Worm (Caenorhabditis elegans): ENCODE results near the gene nmur-1.

nmur-1 gene

DNA sequence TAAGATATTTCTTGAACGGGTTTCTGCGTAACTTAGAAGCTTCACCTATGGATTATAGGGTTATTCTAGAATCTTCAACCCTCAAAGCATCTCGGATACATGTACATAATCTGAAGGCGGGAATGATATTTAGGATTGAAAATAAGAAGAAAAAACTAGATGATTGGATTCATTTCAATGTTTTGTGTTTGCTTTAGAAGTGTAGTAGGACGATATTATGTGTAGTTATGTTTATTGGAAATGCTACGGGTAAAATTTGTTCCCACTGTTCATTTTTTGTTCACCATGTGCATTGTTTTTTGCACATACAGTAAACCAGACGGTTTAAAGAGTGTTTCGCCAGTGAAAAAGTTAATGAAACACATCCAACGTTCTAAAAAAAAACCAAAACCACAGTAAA is 30.7 kb downstream of the nmur-1 start:
- TF ChIP-seq unc-62 (GFP tag; optimal IDR thresholded peaks at IDR 0.05 in 1 of 2), result peak in 1 of 2 experiments; percentile 27
- TF ChIP-seq unc-62 (tag; optimal IDR thresholded peaks at IDR 0.05), result no peak
- peak; percentile 92 for TF ChIP-seq aha-1 (tag)
- no peak for TF ChIP-seq ctbp-1 (GFP tag; IDR thresholded peaks at IDR 0.05)
- no peak for TF ChIP-seq lin-38 (GFP tag; IDR thresholded peaks at IDR 0.05)

DNA sequence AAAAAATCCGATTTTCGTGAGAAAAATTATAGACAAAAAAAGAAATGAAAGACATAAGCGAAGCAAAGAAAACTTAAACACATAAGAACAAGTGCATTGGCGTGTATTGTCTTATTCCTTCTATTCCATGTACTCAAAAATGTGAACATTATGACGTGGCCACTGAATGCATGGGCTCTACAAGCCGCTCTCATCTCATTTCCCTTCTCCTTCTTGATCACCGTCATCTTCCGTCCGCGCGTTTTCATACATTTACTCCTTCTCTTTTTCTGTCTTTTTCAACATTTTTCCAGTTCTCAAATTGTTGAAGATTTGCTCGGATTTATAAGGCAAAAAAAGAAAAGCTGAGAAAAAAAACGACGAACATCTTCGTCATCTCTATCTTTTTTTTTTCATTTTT is 33.7 kb downstream of the nmur-1 start:
- TF ChIP-seq fkh-10 (GFP tag; optimal IDR thresholded peaks at IDR 0.05) (peak; percentile 81), rbr-2 (tag; optimal IDR thresholded peaks at IDR 0.05) (no peak)

DNA sequence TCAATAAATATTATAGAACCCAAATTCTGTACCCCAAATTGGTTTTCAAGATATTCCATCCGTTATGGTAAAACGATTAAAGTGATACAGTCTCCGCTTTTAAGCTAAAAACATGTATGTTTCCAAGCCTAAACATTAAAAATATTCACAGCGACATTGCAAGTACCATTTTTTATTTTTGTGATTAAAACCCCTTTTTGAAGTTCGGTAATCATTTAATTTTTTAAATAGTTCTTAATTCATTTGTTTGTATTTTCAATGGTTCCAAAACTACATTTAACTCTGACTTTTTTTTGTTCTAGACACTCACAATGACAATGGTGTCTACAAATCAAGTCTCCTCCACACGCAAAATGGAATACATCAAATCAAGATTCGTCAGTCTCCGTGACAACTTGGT is 34.6 kb downstream of the nmur-1 start, which contains the start of gene T25B6.4:
Gene T25B6.4 (plus strand): TSS at position 301 of the 400 bp plus-strand sequence.
- no peak for TF ChIP-seq unc-39 (tag; optimal IDR thresholded peaks at IDR 0.05)
- no peak for TF ChIP-seq unc-62 (GFP tag; optimal IDR thresholded peaks at IDR 0.05 in 1 of 2)
- no peak for TF ChIP-seq unc-62 (tag; optimal IDR thresholded peaks at IDR 0.05)
- TF ChIP-seq daf-19 (GFP tag; conservative IDR thresholded peaks at IDR 0.05), result no peak
- no peak for TF ChIP-seq mdt-29 (GFP tag; IDR thresholded peaks at IDR 0.05)
- TF ChIP-seq saeg-2 (GFP tag; IDR thresholded peaks at IDR 0.05), result no peak
- TF ChIP-seq nhr-76 (tag; optimal IDR thresholded peaks at IDR 0.05), result no peak
- no peak for TF ChIP-seq dmd-9 (GFP tag; IDR thresholded peaks at IDR 0.05)
- no peak for TF ChIP-seq daf-16 (GFP tag; optimal IDR thresholded peaks at IDR 0.05)
- no peak for TF ChIP-seq daf-16 (tag; optimal IDR thresholded peaks at IDR 0.05)

DNA sequence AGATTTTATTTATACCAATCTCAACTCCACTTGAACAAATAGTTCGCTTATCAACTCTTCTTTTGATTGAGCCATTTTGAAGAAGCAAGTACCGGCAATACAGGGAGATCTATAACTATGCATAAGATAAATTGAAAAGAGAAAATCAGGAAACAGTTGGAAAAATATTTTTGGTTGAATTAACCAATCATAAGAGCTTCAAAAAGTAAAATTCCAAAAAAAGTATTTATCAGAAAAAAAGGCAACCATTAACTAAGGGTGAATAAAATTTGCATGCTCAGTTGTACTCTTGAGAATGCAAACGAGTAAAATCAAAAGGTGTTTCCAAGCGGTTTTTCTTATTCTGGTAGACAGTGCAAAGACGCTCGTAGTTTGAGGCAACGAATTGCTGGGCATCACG is 40.9 kb downstream of the nmur-1 start, which contains the start of gene T25B6.5:
Gene T25B6.5 (minus strand): TSS at position 101 of the 400 bp plus-strand sequence.
- no peak for TF ChIP-seq ceh-44 (GFP tag; IDR thresholded peaks at IDR 0.05)
- no peak for TF ChIP-seq ceh-20 (GFP tag; IDR thresholded peaks at IDR 0.05)
- no peak for TF ChIP-seq mxl-2 (GFP tag; conservative IDR thresholded peaks at IDR 0.05)
- TF ChIP-seq php-3 (GFP tag; IDR thresholded peaks at IDR 0.05), result no peak
- no peak for TF ChIP-seq ZK546.5 (tag; optimal IDR thresholded peaks at IDR 0.05)
- TF ChIP-seq spr-1 (tag; optimal IDR thresholded peaks at IDR 0.05), result no peak
- no peak for TF ChIP-seq dmd-6 (GFP tag; IDR thresholded peaks at IDR 0.05)
- TF ChIP-seq aha-1 (tag), result no peak
- no peak for TF ChIP-seq lin-39 (tag; optimal IDR thresholded peaks at IDR 0.05)
- TF ChIP-seq ZK337.2 (GFP tag; IDR thresholded peaks at IDR 0.05), result no peak
- TF ChIP-seq unc-62 (GFP tag; optimal IDR thresholded peaks at IDR 0.05 in 1 of 2), result no peak
- TF ChIP-seq unc-62 (tag; optimal IDR thresholded peaks at IDR 0.05), result no peak
- no peak for TF ChIP-seq rbr-2 (tag; optimal IDR thresholded peaks at IDR 0.05)
- no peak for TF ChIP-seq nhr-76 (tag; optimal IDR thresholded peaks at IDR 0.05)
- no peak for TF ChIP-seq ztf-7 (tag; optimal IDR thresholded peaks at IDR 0.05)
- TF ChIP-seq mdl-1 (tag; optimal IDR thresholded peaks at IDR 0.05), result no peak
- no peak for TF ChIP-seq nhr-6 (tag; optimal IDR thresholded peaks at IDR 0.05)
- no peak for TF ChIP-seq tag-97 (GFP tag; IDR thresholded peaks at IDR 0.05)
- TF ChIP-seq madf-5 (GFP tag; IDR thresholded peaks at IDR 0.05), result no peak
- no peak for TF ChIP-seq lin-29 (GFP tag; IDR thresholded peaks at IDR 0.05)

DNA sequence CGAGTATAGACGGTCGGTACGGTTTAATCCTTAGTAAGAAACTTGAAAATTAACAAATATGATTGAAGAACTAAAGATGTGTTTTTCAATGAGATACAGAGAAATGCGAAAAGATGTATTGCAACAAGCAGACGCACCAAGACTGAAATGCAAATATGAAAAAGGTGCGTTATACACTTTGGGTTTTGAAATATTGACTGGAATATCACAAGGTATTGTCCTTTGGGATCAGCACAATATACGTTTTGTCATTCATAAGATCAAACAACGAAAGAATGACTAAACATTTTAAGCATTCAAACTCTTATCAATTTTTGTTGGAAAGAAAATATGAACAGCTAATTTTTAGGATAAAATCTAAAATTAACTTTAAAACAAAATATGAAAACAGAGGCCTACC is 42.0 kb downstream of the nmur-1 start, which contains the start of gene T25B6.6:
Gene T25B6.6 (minus strand): TSS at position 101 of the 400 bp plus-strand sequence.
- TF ChIP-seq arid-1 (GFP tag; conservative IDR thresholded peaks at IDR 0.05) (no peak), nhr-25 (tag; optimal IDR thresholded peaks at IDR 0.05; ENCODE audit: borderline replicate concordance, insufficient read depth) (no peak), ZK546.5 (tag; optimal IDR thresholded peaks at IDR 0.05) (no peak), saeg-2 (GFP tag; IDR thresholded peaks at IDR 0.05) (no peak), dmd-8 (GFP tag; IDR thresholded peaks at IDR 0.05) (no peak), fos-1 (tag; optimal IDR thresholded peaks at IDR 0.05) (no peak), nhr-6 (tag; optimal IDR thresholded peaks at IDR 0.05) (no peak), duxl-1 (tag; optimal IDR thresholded peaks at IDR 0.05; ENCODE audit: poor library complexity) (no peak), jun-1 (tag; optimal IDR thresholded peaks at IDR 0.05) (no peak), hlh-11 (tag; optimal IDR thresholded peaks at IDR 0.05) (no peak), lin-13 (GFP tag; optimal IDR thresholded peaks at IDR 0.05) (no peak)
